Worm (Caenorhabditis elegans): Measurements from ENCODE around the gene npr-22.

npr-22 gene

ce11 chrIV:8513619-8514018, 45.6 kb upstream of the npr-22 start, which contains the start of gene cks-1:
Gene cks-1 (plus strand): TSS chrIV:8513919.
- TF ChIP-seq elt-3 (tag; optimal IDR thresholded peaks at IDR 0.05) (no peak), lin-15B (tag; optimal IDR thresholded peaks at IDR 0.05) (no peak), aly-2 (tag; optimal IDR thresholded peaks at IDR 0.05) (no peak), ztf-11 (tag; optimal IDR thresholded peaks at IDR 0.05) (no peak), nhr-67 (tag; optimal IDR thresholded peaks at IDR 0.05) (no peak), ceh-9 (tag; optimal IDR thresholded peaks at IDR 0.05) (no peak), unc-62 (GFP tag; optimal IDR thresholded peaks at IDR 0.05) (no peak), fkh-10 (GFP tag; optimal IDR thresholded peaks at IDR 0.05) (no peak), nhr-11 (tag; optimal IDR thresholded peaks at IDR 0.05) (no peak), nhr-23 (tag; optimal IDR thresholded peaks at IDR 0.05) (no peak), egl-27 (tag; optimal IDR thresholded peaks at IDR 0.05) (no peak), ZK546.5 (tag; optimal IDR thresholded peaks at IDR 0.05) (no peak), daf-12 (tag; optimal IDR thresholded peaks at IDR 0.05) (no peak), mdl-1 (tag; optimal IDR thresholded peaks at IDR 0.05) (no peak), lin-39 (tag; optimal IDR thresholded peaks at IDR 0.05) (no peak), zag-1 (tag; optimal IDR thresholded peaks at IDR 0.05) (no peak), lsy-12 (tag; optimal IDR thresholded peaks at IDR 0.05) (no peak)

- no peak for TF ChIP-seq nhr-43 (tag; optimal IDR thresholded peaks at IDR 0.05; ENCODE audit: poor library complexity, severe bottlenecking)
- TF ChIP-seq nhr-12 (tag; optimal IDR thresholded peaks at IDR 0.05): no peak
- TF ChIP-seq nhr-77 (tag; optimal IDR thresholded peaks at IDR 0.05): no peak
- no peak for TF ChIP-seq fos-1 (tag; optimal IDR thresholded peaks at IDR 0.05)
- TF ChIP-seq R02D3.7 (tag; optimal IDR thresholded peaks at IDR 0.05): no peak
- no peak for TF ChIP-seq fkh-2 (tag; optimal IDR thresholded peaks at IDR 0.05)
- no peak for TF ChIP-seq daf-12 (tag; optimal IDR thresholded peaks at IDR 0.05)
- no peak for TF ChIP-seq fkh-10 (GFP tag; optimal IDR thresholded peaks at IDR 0.05)
- no peak for TF ChIP-seq eor-1 (tag; optimal IDR thresholded peaks at IDR 0.05)
- TF ChIP-seq ceh-16 (tag; optimal IDR thresholded peaks at IDR 0.05): no peak
- TF ChIP-seq lin-39 (tag; optimal IDR thresholded peaks at IDR 0.05): no peak
- no peak for TF ChIP-seq nhr-28 (tag; optimal IDR thresholded peaks at IDR 0.05)
- no peak for TF ChIP-seq sea-2 (GFP tag; optimal IDR thresholded peaks at IDR 0.05)
- TF ChIP-seq mml-1 (tag; optimal IDR thresholded peaks at IDR 0.05): no peak
- TF ChIP-seq elt-2 (tag; optimal IDR thresholded peaks at IDR 0.05): no peak
- no peak for TF ChIP-seq ZK546.5 (tag; optimal IDR thresholded peaks at IDR 0.05)
Observed at ce11 chrIV:8514546-8514945, 44.7 kb upstream of the npr-22 start.

- TF ChIP-seq fkh-2 (tag; optimal IDR thresholded peaks at IDR 0.05) (no peak), fos-1 (tag; optimal IDR thresholded peaks at IDR 0.05) (no peak)
Observed at ce11 chrIV:8519949-8520348, 39.3 kb upstream of the npr-22 start.

ce11 chrIV:8520594-8520993, 38.6 kb upstream of the npr-22 start, which contains the start of gene pkg-2:
Gene pkg-2 (plus strand): TSS chrIV:8520894.
- no peak for TF ChIP-seq eor-1 (tag; optimal IDR thresholded peaks at IDR 0.05)
- TF ChIP-seq nhr-28 (tag; optimal IDR thresholded peaks at IDR 0.05): no peak
- TF ChIP-seq nhr-25 (tag; optimal IDR thresholded peaks at IDR 0.05): no peak
- no peak for TF ChIP-seq egl-5 (tag; optimal IDR thresholded peaks at IDR 0.05)
- TF ChIP-seq ama-1 (optimal IDR thresholded peaks at IDR 0.05): no peak
- no peak for TF ChIP-seq nhr-11 (tag; optimal IDR thresholded peaks at IDR 0.05)
- TF ChIP-seq unc-39 (tag; optimal IDR thresholded peaks at IDR 0.05): no peak
- TF ChIP-seq egl-27 (tag; optimal IDR thresholded peaks at IDR 0.05): no peak
- TF ChIP-seq elt-2 (tag; optimal IDR thresholded peaks at IDR 0.05): no peak
- no peak for TF ChIP-seq nhr-237 (tag; optimal IDR thresholded peaks at IDR 0.05)
- TF ChIP-seq pha-4 (tag; optimal IDR thresholded peaks at IDR 0.05): no peak
- no peak for TF ChIP-seq ZK546.5 (tag; optimal IDR thresholded peaks at IDR 0.05)
- TF ChIP-seq nhr-23 (tag; optimal IDR thresholded peaks at IDR 0.05): no peak
- no peak for TF ChIP-seq aly-2 (tag; optimal IDR thresholded peaks at IDR 0.05)

ce11 chrIV:8523981-8524380, 35.3 kb upstream of the npr-22 start:
- no peak for TF ChIP-seq ztf-4 (tag; optimal IDR thresholded peaks at IDR 0.05)
- no peak for TF ChIP-seq lsy-12 (tag; optimal IDR thresholded peaks at IDR 0.05)
- no peak for TF ChIP-seq jun-1 (tag; optimal IDR thresholded peaks at IDR 0.05)
- TF ChIP-seq nfya-1 (tag; optimal IDR thresholded peaks at IDR 0.05; ENCODE audit: insufficient read depth): no peak
- TF ChIP-seq ceh-9 (tag; optimal IDR thresholded peaks at IDR 0.05): no peak
- TF ChIP-seq nhr-25 (tag; optimal IDR thresholded peaks at IDR 0.05): no peak
- TF ChIP-seq pha-4 (tag; optimal IDR thresholded peaks at IDR 0.05): no peak
- no peak for TF ChIP-seq elt-3 (tag; optimal IDR thresholded peaks at IDR 0.05)
- no peak for TF ChIP-seq nhr-77 (tag; optimal IDR thresholded peaks at IDR 0.05)
- no peak for TF ChIP-seq snpc-4 (tag; optimal IDR thresholded peaks at IDR 0.05)
- TF ChIP-seq ceh-16 (tag; optimal IDR thresholded peaks at IDR 0.05): no peak
- TF ChIP-seq nhr-23 (tag; optimal IDR thresholded peaks at IDR 0.05): no peak
- TF ChIP-seq unc-62 (GFP tag; optimal IDR thresholded peaks at IDR 0.05): no peak
- no peak for TF ChIP-seq elt-2 (tag; optimal IDR thresholded peaks at IDR 0.05)
- TF ChIP-seq fkh-2 (tag; optimal IDR thresholded peaks at IDR 0.05): no peak
- TF ChIP-seq ceh-82 (tag; optimal IDR thresholded peaks at IDR 0.05): no peak
- no peak for TF ChIP-seq egl-5 (tag; optimal IDR thresholded peaks at IDR 0.05)
- no peak for TF ChIP-seq egl-27 (tag; optimal IDR thresholded peaks at IDR 0.05)

All from whole organism, L3 larva.